Fruit fly (Drosophila melanogaster) whole organism, wandering third instar larva: ENCODE data around the gene Mesh1.

Source experiments
- Abd-B ChIP-seq: fragments of >200 bp; optimal IDR thresholded peaks from 2 replicates; lab custom pipeline; 2017; ENCODE audit warnings: missing biosample characterization, missing genetic modification characterization
- CG32264 ChIP-seq: fragments of 200-800 bp; sonication (Bioruptor generic); optimal IDR thresholded peaks from 2 replicates; lab custom pipeline; 2016; ENCODE audit warnings: missing biosample characterization, missing genetic modification characterization
- CG9705 ChIP-seq: fragments of 200-800 bp; sonication (Bioruptor generic); optimal IDR thresholded peaks from 2 replicates; lab custom pipeline; 2018; ENCODE audit warnings: missing biosample characterization, mild to moderate bottlenecking, missing genetic modification characterization
- CrebA ChIP-seq: fragments of 200-800 bp; sonication (Bioruptor generic); optimal IDR thresholded peaks from 2 replicates; lab custom pipeline; 2016; ENCODE audit warnings: missing biosample characterization, mild to moderate bottlenecking, missing genetic modification characterization, borderline replicate concordance
- Dfd ChIP-seq: fragments of >200 bp; optimal IDR thresholded peaks from 2 replicates; lab custom pipeline; 2017; ENCODE audit warnings: missing biosample characterization, missing genetic modification characterization
- Dif ChIP-seq: fragments of 200-275, 200-300 bp; sonication (Bioruptor generic); optimal IDR thresholded peaks from 2 replicates; lab custom pipeline; 2018; ENCODE audit warnings: missing biosample characterization, missing genetic modification characterization; ENCODE audit not compliant: partially characterized antibody
- GATAd ChIP-seq: sonication (Bioruptor generic); optimal IDR thresholded peaks from 2 replicates; lab custom pipeline; 2016; ENCODE audit warnings: missing biosample characterization, missing genetic modification characterization
- HLH106 ChIP-seq: fragments of 200-800 bp; optimal IDR thresholded peaks from 3 replicates; lab custom pipeline; 2019; ENCODE audit warnings: missing biosample characterization, mild to moderate bottlenecking, missing genetic modification characterization, moderate library complexity
- Hnf4 ChIP-seq: fragments of 200-800 bp; sonication (Bioruptor generic); optimal IDR thresholded peaks from 2 replicates; lab custom pipeline; 2016; ENCODE audit warnings: missing biosample characterization, mild to moderate bottlenecking, missing genetic modification characterization
- Hr78 ChIP-seq: fragments of >200 bp; optimal IDR thresholded peaks from 2 replicates; lab custom pipeline; 2017; ENCODE audit warnings: missing biosample characterization, missing genetic modification characterization
- Hr83 ChIP-seq: fragments of 200-300 bp; sonication (Bioruptor generic); optimal IDR thresholded peaks from 2 replicates; lab custom pipeline; 2016; ENCODE audit warnings: missing biosample characterization, mild to moderate bottlenecking, missing genetic modification characterization, moderate library complexity; ENCODE audit not compliant: poor library complexity, severe bottlenecking
- Jra ChIP-seq: sonication (Bioruptor generic); optimal IDR thresholded peaks from 2 replicates; lab custom pipeline; 2016; ENCODE audit warnings: missing biosample characterization, missing genetic modification characterization
- Mio ChIP-seq: sonication (Bioruptor generic); optimal IDR thresholded peaks from 2 replicates; lab custom pipeline; 2016; ENCODE audit warnings: missing biosample characterization, missing genetic modification characterization
- Myc ChIP-seq: fragments of >200 bp; optimal IDR thresholded peaks from 2 replicates; lab custom pipeline; 2017
- OdsH ChIP-seq: fragments of 200-800 bp; sonication (Bioruptor generic); optimal IDR thresholded peaks from 2 replicates; lab custom pipeline; 2016; ENCODE audit warnings: missing biosample characterization, mild to moderate bottlenecking, missing genetic modification characterization
- Rel ChIP-seq, 2 experiments: fragments of 200-800 bp; sonication (Bioruptor generic) in 1 of 2; optimal IDR thresholded peaks; 2 replicates in 1 of 2; 3 replicates in 1 of 2; lab custom pipeline; 2016 to 2019; ENCODE audit warnings: mild to moderate bottlenecking in 2 of 2, missing biosample characterization in 2 of 2, missing genetic modification characterization in 2 of 2, moderate library complexity in 1 of 2
- Sp1 ChIP-seq: fragments of 200-800 bp; sonication (Bioruptor generic); optimal IDR thresholded peaks from 3 replicates; lab custom pipeline; 2019; ENCODE audit warnings: missing biosample characterization, mild to moderate bottlenecking, missing genetic modification characterization, moderate library complexity
- Vsx2 ChIP-seq: fragments of 200-300, 225-300 bp; sonication (Bioruptor generic); optimal IDR thresholded peaks from 2 replicates; lab custom pipeline; 2018; ENCODE audit warnings: missing biosample characterization, missing genetic modification characterization; ENCODE audit not compliant: partially characterized antibody
- br ChIP-seq: fragments of 200-800 bp; sonication (Bioruptor generic); optimal IDR thresholded peaks from 2 replicates; lab custom pipeline; 2016; ENCODE audit warnings: missing biosample characterization, missing genetic modification characterization
- brk ChIP-seq: fragments of 200-800 bp; sonication (Bioruptor generic); optimal IDR thresholded peaks from 2 replicates; lab custom pipeline; 2016; ENCODE audit warnings: missing biosample characterization, mild to moderate bottlenecking, missing genetic modification characterization
- dl ChIP-seq, 2 experiments: fragments of 175-275, 200-275 bp in 1 of 2; fragments of 200-275 bp in 1 of 2; sonication (Bioruptor generic); optimal IDR thresholded peaks; lab custom pipeline; 2018; ENCODE audit warnings: mild to moderate bottlenecking in 2 of 2, missing biosample characterization in 2 of 2, missing genetic modification characterization in 2 of 2, moderate library complexity in 2 of 2; ENCODE audit not compliant: partially characterized antibody in 2 of 2, insufficient read depth in 1 of 2
- dmrt93B ChIP-seq: fragments of 200-800 bp; sonication (Bioruptor generic); optimal IDR thresholded peaks from 2 replicates; lab custom pipeline; 2018; ENCODE audit warnings: missing biosample characterization, mild to moderate bottlenecking, missing genetic modification characterization
- dsf ChIP-seq: sonication (Bioruptor generic); optimal IDR thresholded peaks from 2 replicates; lab custom pipeline; 2016; ENCODE audit warnings: missing biosample characterization, missing genetic modification characterization, borderline replicate concordance
- ey ChIP-seq: fragments of 200-800 bp; sonication (Bioruptor generic); optimal IDR thresholded peaks from 2 replicates; lab custom pipeline; 2016; ENCODE audit warnings: missing biosample characterization, missing genetic modification characterization
- foxo ChIP-seq, 2 experiments: fragments of 200-800 bp; sonication (Bioruptor generic); optimal IDR thresholded peaks; 2 replicates in 1 of 2; 3 replicates in 1 of 2; lab custom pipeline; 2016 to 2017; ENCODE audit warnings: missing biosample characterization in 2 of 2, missing genetic modification characterization in 2 of 2
- fru ChIP-seq: fragments of 200-800 bp; sonication (Bioruptor generic); optimal IDR thresholded peaks from 3 replicates; lab custom pipeline; 2016; ENCODE audit warnings: missing biosample characterization, mild to moderate bottlenecking, missing genetic modification characterization
- h ChIP-seq: fragments of 200-800 bp; sonication (Bioruptor generic); optimal IDR thresholded peaks from 3 replicates; lab custom pipeline; 2016; ENCODE audit warnings: missing biosample characterization, mild to moderate bottlenecking, missing genetic modification characterization
- jim ChIP-seq: fragments of 175-275, 200-325 bp; sonication (Bioruptor generic); optimal IDR thresholded peaks from 2 replicates; lab custom pipeline; 2016; ENCODE audit warnings: missing biosample characterization, mild to moderate bottlenecking, missing genetic modification characterization
- lola ChIP-seq: fragments of >200 bp; optimal IDR thresholded peaks from 2 replicates; lab custom pipeline; 2017; ENCODE audit warnings: missing biosample characterization, missing genetic modification characterization
- pan ChIP-seq: fragments of >200 bp; optimal IDR thresholded peaks from 2 replicates; lab custom pipeline; 2017
- psq ChIP-seq: fragments of 200-800 bp; sonication (Bioruptor generic); optimal IDR thresholded peaks from 3 replicates; lab custom pipeline; 2017; ENCODE audit warnings: missing biosample characterization, mild to moderate bottlenecking, missing genetic modification characterization, moderate library complexity
- rgr ChIP-seq: fragments of 200-800 bp; sonication (Bioruptor generic); optimal IDR thresholded peaks from 3 replicates; lab custom pipeline; 2016; ENCODE audit warnings: missing biosample characterization, mild to moderate bottlenecking, missing genetic modification characterization
- sage ChIP-seq: fragments of 200-800 bp; sonication (Bioruptor generic); optimal IDR thresholded peaks from 2 replicates; lab custom pipeline; 2016; ENCODE audit warnings: missing biosample characterization, mild to moderate bottlenecking, missing genetic modification characterization
- sv ChIP-seq: fragments of 200-800 bp; sonication (Bioruptor generic); optimal IDR thresholded peaks from 3 replicates; lab custom pipeline; 2016; ENCODE audit warnings: missing biosample characterization, missing genetic modification characterization
- usp ChIP-seq: fragments of >200 bp; optimal IDR thresholded peaks from 2 replicates; lab custom pipeline; 2017; ENCODE audit warnings: missing biosample characterization, missing genetic modification characterization

Gene Mesh1

DNA sequence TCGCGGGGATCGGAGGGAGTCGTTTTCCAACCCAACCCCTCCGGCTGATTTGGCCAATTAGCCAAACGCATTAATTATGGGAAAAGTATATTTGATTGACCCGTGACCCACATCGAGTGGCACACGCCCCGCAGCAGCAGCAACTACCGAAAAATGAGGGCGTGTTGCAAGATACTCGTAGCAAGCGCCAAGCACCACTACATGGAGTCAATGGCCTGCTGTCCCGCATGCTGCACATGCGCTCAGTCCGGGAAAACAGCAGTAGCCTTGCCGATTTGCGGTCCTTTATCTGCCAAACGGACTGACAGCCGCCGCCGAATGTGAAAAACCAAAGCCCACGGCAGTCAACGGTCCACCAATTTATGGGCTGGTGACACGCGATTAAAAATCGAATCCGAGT is 15.0 kb upstream of the Mesh1 start:
- TF ChIP-seq psq (GFP tag; lab: Kevin White, UChicago) (no peak), sv (GFP tag; lab: Kevin White, UChicago) (no peak), OdsH (GFP tag; lab: Kevin White, UChicago) (no peak), Hnf4 (GFP tag; lab: Kevin White, UChicago) (no peak), dl (GFP tag; optimal IDR thresholded peaks at IDR 0.05; lab: Kevin White, UChicago; ENCODE audit: insufficient read depth in 1 of 2, partially characterized antibody in 2 of 2) (no peak), dmrt93B (GFP tag; lab: Kevin White, UChicago) (no peak), Mio (GFP tag; lab: Kevin White, UChicago) (no peak), CrebA (GFP tag; lab: Kevin White, UChicago) (no peak), dsf (GFP tag; lab: Kevin White, UChicago) (no peak), pan (no peak), Vsx2 (no peak), h (no peak), fru (GFP tag; lab: Kevin White, UChicago) (no peak), br (no peak)
- TF ChIP-seq, all 38 proteins: peak for 0

DNA sequence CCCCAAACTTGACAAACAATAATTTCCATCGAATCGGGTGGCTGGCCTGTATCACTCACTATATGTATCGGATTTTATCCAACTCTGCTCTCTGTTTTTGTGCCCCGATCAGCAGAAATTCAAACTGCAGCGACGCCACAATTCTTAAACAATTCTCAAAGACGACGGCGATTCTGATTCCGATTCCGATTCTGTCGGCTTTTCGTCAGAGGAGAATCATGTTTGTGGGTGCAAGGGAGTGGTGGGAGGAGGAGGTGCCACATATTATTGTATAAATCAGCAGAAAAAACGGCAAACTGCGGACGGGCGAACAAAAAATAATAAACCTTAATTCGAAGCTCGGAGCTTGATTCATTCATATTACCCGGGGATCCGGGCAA is 14.1 kb upstream of the Mesh1 start:
- TF ChIP-seq Hnf4 (GFP tag; lab: Kevin White, UChicago), result no peak
- no peak for TF ChIP-seq brk (GFP tag; lab: Kevin White, UChicago)
- no peak for TF ChIP-seq Jra (GFP tag; lab: Kevin White, UChicago)

DNA sequence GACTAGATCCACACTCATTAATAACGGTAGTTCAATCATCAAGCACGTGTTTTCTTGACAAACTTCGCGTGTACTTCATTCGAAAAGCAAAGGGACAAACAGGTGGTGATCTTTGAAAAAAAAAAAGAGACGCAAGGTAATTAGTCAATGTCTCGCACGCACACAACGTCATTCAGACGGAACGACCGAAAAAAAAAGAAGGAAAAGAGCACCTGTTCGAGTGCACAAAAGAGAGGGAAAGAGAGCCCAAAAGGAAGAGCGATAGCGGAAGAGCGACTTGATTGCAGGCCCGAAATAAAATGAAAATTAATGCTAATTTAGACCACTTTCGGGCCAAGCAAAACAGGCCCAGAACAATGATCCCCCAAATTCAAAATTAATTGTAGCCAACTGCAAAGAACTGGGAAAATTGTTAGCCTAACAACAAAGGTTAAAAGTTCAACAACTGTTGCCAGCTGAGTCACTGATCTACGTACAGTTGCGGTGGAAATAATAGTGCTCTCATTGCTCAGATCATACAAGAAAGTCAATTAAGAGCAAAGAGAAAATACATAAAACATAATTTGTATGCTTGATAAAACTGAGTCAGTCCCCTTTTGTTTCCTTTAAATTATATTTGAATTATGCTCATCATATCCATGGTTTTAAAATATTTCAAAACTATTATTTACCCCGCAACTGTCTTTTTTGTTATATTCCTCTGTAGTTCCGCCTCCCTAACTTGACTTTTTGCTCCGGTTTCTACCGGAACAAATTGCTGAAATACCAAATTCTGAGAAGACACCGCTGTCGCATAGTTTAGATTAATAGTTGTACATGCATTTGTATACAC is 13.5 kb upstream of the Mesh1 start:
- peak; percentile 57 for TF ChIP-seq Dif
- TF ChIP-seq Abd-B, result no peak

DNA sequence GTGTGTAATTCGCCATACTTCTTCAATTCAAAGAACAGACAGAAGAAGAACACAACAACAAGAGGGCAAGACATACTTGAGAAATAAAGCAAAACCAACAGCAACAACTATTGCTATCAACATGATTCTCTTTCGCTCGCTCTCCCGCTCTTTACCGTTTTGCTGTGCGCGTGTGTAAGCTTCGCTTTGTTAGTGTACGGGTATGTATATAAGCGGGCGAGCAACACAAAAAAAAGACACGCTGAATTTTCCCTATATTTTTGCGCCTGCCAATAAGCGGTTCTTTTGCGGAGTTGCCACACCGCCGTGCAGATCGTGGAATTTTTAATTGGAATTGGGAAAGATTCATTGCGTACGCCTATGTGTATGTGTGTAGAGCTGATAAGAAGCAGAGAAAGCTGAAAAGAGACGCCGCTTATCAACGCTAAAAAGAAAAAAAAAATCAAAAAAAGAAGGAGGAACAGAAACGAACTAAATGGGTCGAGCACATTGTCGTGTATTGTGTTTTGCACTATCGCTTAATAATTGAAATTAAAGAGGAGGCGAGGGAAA is 12.7 kb upstream of the Mesh1 start:
- TF ChIP-seq h (peak; percentile 61), Hnf4 (GFP tag; lab: Kevin White, UChicago) (peak; percentile 34), Dfd (GFP tag; lab: Kevin White, UChicago) (no peak), br (peak; percentile 46), HLH106 (tag; lab: Kevin White, UChicago) (peak; percentile 6), fru (GFP tag; lab: Kevin White, UChicago) (peak; percentile 4), pan (no peak), jim (GFP tag; lab: Kevin White, UChicago) (peak; percentile 4), dl (GFP tag; optimal IDR thresholded peaks at IDR 0.05; lab: Kevin White, UChicago; ENCODE audit: insufficient read depth in 1 of 2, partially characterized antibody in 2 of 2) (peak; percentile 67 to 70), OdsH (GFP tag; lab: Kevin White, UChicago) (peak; percentile 24), Rel (GFP tag; optimal IDR thresholded peaks at IDR 0.05; lab: Kevin White, UChicago) (no peak), Rel (tag; optimal IDR thresholded peaks at IDR 0.05; lab: Kevin White, UChicago) (peak; percentile 76), psq (GFP tag; lab: Kevin White, UChicago) (peak; percentile 59), ey (GFP tag; lab: Kevin White, UChicago) (no peak), foxo (GFP tag; optimal IDR thresholded peaks at IDR 0.05; lab: Kevin White, UChicago) (peak; percentile 21 to 57), rgr (GFP tag; lab: Kevin White, UChicago) (peak; percentile 31), Sp1 (peak; percentile 37), Dif (peak; percentile 74), dsf (GFP tag; lab: Kevin White, UChicago) (no peak), sage (GFP tag; lab: Kevin White, UChicago) (peak; percentile 63), brk (GFP tag; lab: Kevin White, UChicago) (peak; percentile 70)

DNA sequence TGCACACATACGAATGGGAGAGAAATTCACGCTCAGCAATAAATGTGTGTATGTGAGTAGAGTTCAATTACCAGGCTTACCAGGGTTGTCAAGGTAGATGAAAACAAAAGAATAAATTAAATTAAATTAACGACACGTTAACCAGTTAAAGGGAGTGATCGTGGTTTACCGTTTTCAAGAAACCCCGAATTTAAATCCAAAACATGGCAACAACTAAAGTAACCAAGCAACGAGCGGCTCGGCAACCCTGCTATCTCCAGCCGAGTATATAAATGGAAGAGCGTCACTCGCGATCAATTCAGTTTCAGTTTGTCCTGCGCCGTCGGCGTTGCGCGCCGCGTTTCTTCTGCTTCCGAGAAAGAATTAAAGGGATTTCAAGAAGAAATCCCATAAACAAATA is 11.9 kb upstream of the Mesh1 start:
- TF ChIP-seq CrebA (GFP tag; lab: Kevin White, UChicago), result peak; percentile 99
- peak; percentile 99 for TF ChIP-seq Jra (GFP tag; lab: Kevin White, UChicago)
- peak; percentile 100 for TF ChIP-seq ey (GFP tag; lab: Kevin White, UChicago)
- TF ChIP-seq foxo (GFP tag; optimal IDR thresholded peaks at IDR 0.05; lab: Kevin White, UChicago), result peak; percentile 99 to 100
- TF ChIP-seq sv (GFP tag; lab: Kevin White, UChicago), result peak; percentile 99
- no peak for TF ChIP-seq Abd-B
- TF ChIP-seq HLH106 (tag; lab: Kevin White, UChicago), result peak; percentile 100
- TF ChIP-seq Dfd (GFP tag; lab: Kevin White, UChicago), result no peak
- TF ChIP-seq CG32264 (GFP tag; lab: Kevin White, UChicago), result peak; percentile 99
- TF ChIP-seq psq (GFP tag; lab: Kevin White, UChicago), result peak; percentile 99
- TF ChIP-seq OdsH (GFP tag; lab: Kevin White, UChicago), result peak; percentile 100
- TF ChIP-seq Hr83 (GFP tag; lab: Kevin White, UChicago), result peak; percentile 99
- TF ChIP-seq Hnf4 (GFP tag; lab: Kevin White, UChicago), result peak; percentile 100
- peak; percentile 87 for TF ChIP-seq jim (GFP tag; lab: Kevin White, UChicago)
- peak; percentile 99 for TF ChIP-seq GATAd (GFP tag; lab: Kevin White, UChicago)
- TF ChIP-seq lola, result no peak
- no peak for TF ChIP-seq Hr78
- TF ChIP-seq Dif, result no peak
- TF ChIP-seq br, result peak; percentile 100
- no peak for TF ChIP-seq Vsx2
- TF ChIP-seq sage (GFP tag; lab: Kevin White, UChicago), result peak; percentile 99
- peak; percentile 100 for TF ChIP-seq CG9705
- TF ChIP-seq Myc, result no peak
- TF ChIP-seq usp, result no peak
- TF ChIP-seq Sp1, result peak; percentile 100
